Fruit fly (Drosophila melanogaster): ENCODE measurements around the gene EloA.

EloA gene

DNA sequence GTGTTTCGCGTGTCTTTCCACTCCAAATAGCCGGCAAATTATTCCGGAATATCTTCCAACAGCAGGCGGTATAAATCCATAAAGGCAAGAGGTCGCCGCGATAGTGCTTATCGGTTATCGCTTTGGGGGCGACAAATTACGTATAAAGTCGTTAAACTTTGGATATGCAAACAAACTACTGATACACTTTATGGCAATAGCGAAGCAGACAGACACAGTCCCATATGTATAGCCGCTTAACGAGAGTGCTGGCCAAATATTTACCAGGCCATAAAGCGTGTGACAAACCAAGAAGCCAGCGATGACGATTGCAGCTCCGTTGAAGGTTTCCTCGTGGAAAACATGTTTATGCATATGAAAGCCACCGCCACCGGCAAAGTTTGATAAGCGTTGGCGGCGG is 32.9 kb downstream of the EloA start (continued):
- TF ChIP-seq ac (GFP tag; optimal IDR thresholded peaks at IDR 0.05) (no peak), sqz (GFP tag; optimal IDR thresholded peaks at IDR 0.05) (no peak), CG2889 (GFP tag; IDR thresholded peaks at IDR 0.05) (no peak), CG5953 (GFP tag; IDR thresholded peaks at IDR 0.05) (no peak), CG9215 (GFP tag; IDR thresholded peaks at IDR 0.05) (no peak), cas (GFP tag; IDR thresholded peaks at IDR 0.05) (no peak), CG18764 (GFP tag; optimal IDR thresholded peaks at IDR 0.05) (no peak), jigr1 (GFP tag; IDR thresholded peaks at IDR 0.05) (no peak), CG5245 (GFP tag; optimal IDR thresholded peaks at IDR 0.05) (no peak), stc (GFP tag; IDR thresholded peaks at IDR 0.05) (no peak), Side (GFP tag; optimal IDR thresholded peaks at IDR 0.05) (no peak), CG14014 (GFP tag; IDR thresholded peaks at IDR 0.05) (no peak; the same call in 1 of the 2 replicates), CG10147 (GFP tag; optimal IDR thresholded peaks at IDR 0.05) (no peak), Med (GFP tag) (peak; percentile 77), HLH4C (GFP tag; IDR thresholded peaks at IDR 0.05; ENCODE audit: partially characterized antibody) (no peak), ERR (GFP tag; optimal IDR thresholded peaks at IDR 0.05) (no peak), CG1647 (GFP tag; optimal IDR thresholded peaks at IDR 0.05) (no peak), CG11504 (tag; optimal IDR thresholded peaks at IDR 0.05) (no peak), CG10654 (GFP tag; optimal IDR thresholded peaks at IDR 0.05) (no peak), twi (tag; optimal IDR thresholded peaks at IDR 0.05) (no peak), her (GFP tag; optimal IDR thresholded peaks at IDR 0.05) (no peak), tna (GFP tag; IDR thresholded peaks at IDR 0.05; ENCODE audit: partially characterized antibody) (no peak), chif (GFP tag; optimal IDR thresholded peaks at IDR 0.05) (no peak), rib (GFP tag; IDR thresholded peaks at IDR 0.05) (no peak), Gsc (GFP tag; IDR thresholded peaks at IDR 0.05) (no peak), unpg (GFP tag; optimal IDR thresholded peaks at IDR 0.05) (peak; percentile 41), caup (GFP tag; optimal IDR thresholded peaks at IDR 0.05; ENCODE audit: severe bottlenecking) (peak; percentile 48), HmgZ (tag; optimal IDR thresholded peaks at IDR 0.05) (peak; percentile 37), kni (GFP tag; optimal IDR thresholded peaks at IDR 0.05) (no peak), Asciz (GFP tag; optimal IDR thresholded peaks at IDR 0.05) (peak; percentile 49), CG13296 (GFP tag; optimal IDR thresholded peaks at IDR 0.05) (peak; percentile 80), sc (optimal IDR thresholded peaks at IDR 0.05) (no peak), sc (GFP tag; optimal IDR thresholded peaks at IDR 0.05) (no peak), Fer1 (GFP tag; optimal IDR thresholded peaks at IDR 0.05) (peak; percentile 74), CG14050 (GFP tag; IDR thresholded peaks at IDR 0.05) (no peak), CG2678 (tag; optimal IDR thresholded peaks at IDR 0.05) (peak; percentile 62), wek (GFP tag; optimal IDR thresholded peaks at IDR 0.05) (peak; percentile 39), CG8388 (GFP tag; optimal IDR thresholded peaks at IDR 0.05) (no peak), sens-2 (GFP tag; IDR thresholded peaks at IDR 0.05) (no peak), jing (GFP tag; optimal IDR thresholded peaks at IDR 0.05) (no peak), row (GFP tag; IDR thresholded peaks at IDR 0.05) (no peak), CG11085 (GFP tag; IDR thresholded peaks at IDR 0.05) (no peak), CG9932 (GFP tag; IDR thresholded peaks at IDR 0.05) (no peak), NfI (GFP tag; optimal IDR thresholded peaks at IDR 0.05) (peak; percentile 27), CG6813 (GFP tag; optimal IDR thresholded peaks at IDR 0.05) (peak; percentile 49), CG15269 (tag; optimal IDR thresholded peaks at IDR 0.05) (no peak), Hmx (GFP tag; optimal IDR thresholded peaks at IDR 0.05) (no peak), CG6272 (GFP tag; IDR thresholded peaks at IDR 0.05) (no peak), hb (GFP tag; IDR thresholded peaks at IDR 0.05; ENCODE audit: partially characterized antibody) (no peak), CG10209 (GFP tag; optimal IDR thresholded peaks at IDR 0.05) (peak; percentile 9), Meics (GFP tag; optimal IDR thresholded peaks at IDR 0.05) (peak; percentile 40), CG17328 (GFP tag; IDR thresholded peaks at IDR 0.05) (no peak)
